Worm (Caenorhabditis elegans) whole organism, L4/young adult: Measurements from ENCODE around the gene B0454.5.

Experiments
- W03F9.2 ChIP-seq: fragments of 150-350 bp; optimal IDR thresholded peaks from 2 replicates; lab custom pipeline; 2014; ENCODE audit warnings: missing biosample characterization, missing genetic modification characterization
- dao-5 ChIP-seq: sonication (generic microtip); optimal IDR thresholded peaks from 2 replicates; lab custom pipeline; 2016; ENCODE audit warnings: missing genotype, missing genetic modification characterization, moderate library complexity, missing compliant biosample characterization
- him-1 ChIP-seq: sonication (generic microtip); optimal IDR thresholded peaks from 2 replicates; lab custom pipeline; 2016; ENCODE audit warnings: missing genotype, missing genetic modification reagents, missing genetic modification characterization, missing compliant biosample characterization

DNA sequence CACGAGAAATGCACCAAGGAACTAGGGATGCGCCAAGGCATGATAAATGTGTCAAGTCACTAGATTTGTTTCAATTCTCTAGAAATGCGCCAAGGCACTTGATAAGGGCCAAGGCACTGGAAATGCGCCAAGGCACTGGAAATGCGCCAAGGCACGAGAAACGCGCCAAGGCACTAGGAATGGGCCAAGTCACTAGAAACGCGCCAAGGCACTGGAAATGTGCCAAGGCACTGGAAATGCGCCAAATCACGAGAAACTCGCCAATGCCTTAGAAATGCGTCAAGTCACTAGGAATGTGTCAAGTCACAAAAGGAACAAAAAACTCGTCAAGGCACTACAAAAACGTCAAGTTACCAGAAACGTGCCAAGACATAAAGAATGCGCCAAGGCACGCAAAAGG is 2.3 kb upstream of the B0454.5 start:
- TF ChIP-seq him-1 (tag; lab: Kevin White, UChicago) (no peak), W03F9.2 (tag; lab: Kevin White, UChicago) (no peak), dao-5 (tag; lab: Kevin White, UChicago) (no peak)
